Worm (Caenorhabditis elegans): ENCODE measurements around the gene K10D6.3.

DNA sequence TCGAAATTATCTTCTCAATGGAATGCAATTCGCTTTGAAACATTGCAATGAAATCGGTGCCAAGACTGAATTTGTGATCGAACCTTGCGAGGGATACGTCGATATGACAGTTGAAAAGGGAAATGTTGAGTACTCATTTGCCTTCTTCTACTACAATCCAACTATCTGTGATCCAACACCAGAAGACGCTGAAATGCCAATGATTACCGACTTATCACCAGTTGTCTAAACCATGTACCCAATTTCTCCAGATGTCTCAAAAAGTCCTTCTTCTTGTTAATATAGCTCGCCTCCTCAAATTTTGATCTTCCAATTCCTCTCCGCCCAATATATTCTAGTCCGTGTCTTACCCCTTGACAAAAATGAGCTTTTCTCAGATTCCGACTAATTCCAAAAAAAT is 15.7 kb downstream of the K10D6.3 start:
- no peak for TF ChIP-seq fkh-10 (GFP tag; optimal IDR thresholded peaks at IDR 0.05)
- TF ChIP-seq nhr-23 (tag; optimal IDR thresholded peaks at IDR 0.05): no peak
- no peak for TF ChIP-seq lin-39 (tag; optimal IDR thresholded peaks at IDR 0.05)
- no peak for TF ChIP-seq egl-27 (tag; optimal IDR thresholded peaks at IDR 0.05)
- TF ChIP-seq nhr-11 (tag; optimal IDR thresholded peaks at IDR 0.05): no peak
- no peak for TF ChIP-seq unc-39 (tag; optimal IDR thresholded peaks at IDR 0.05)
- no peak for TF ChIP-seq nhr-237 (tag; optimal IDR thresholded peaks at IDR 0.05)
